Worm (Caenorhabditis elegans): ENCODE data around the gene folt-1.

Gene folt-1

DNA sequence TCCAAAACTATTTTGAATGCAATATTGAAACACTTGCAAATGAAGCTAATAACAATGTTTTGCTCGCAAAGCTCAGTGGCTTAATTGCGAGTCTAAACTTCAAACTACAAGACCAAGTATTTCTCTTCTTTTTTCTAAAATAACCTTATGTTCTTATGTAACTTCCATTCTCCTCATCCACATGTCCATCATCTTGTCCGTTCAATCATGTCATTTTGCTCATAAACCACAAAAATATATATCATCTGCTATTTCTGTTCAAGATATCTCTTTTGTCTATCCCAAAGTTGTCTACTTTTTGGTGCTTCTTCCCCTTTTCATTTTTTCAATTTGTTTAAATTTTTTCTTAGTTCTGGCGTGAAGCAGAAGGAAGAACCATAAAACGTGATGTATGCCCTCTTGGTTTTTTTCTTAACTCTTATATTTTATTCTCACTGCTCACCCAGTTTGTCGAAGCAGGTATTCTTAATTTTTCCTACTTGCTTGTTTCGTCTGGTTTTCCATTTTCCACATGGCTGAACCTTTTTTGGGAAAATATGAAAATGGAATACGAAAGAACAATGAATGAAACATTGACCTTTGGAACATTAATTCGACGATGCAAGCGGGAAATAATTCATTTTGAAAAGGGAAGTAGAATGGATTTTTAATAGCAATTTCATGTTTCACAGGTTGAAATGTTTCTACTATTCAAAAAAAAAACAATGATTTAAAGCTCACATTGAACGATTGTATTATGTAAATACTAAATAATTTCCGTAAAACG, 29.5 kb downstream of the folt-1 start:
- TF ChIP-seq lir-1 (GFP tag; conservative IDR thresholded peaks at IDR 0.05) (no peak), attf-3 (GFP tag; conservative IDR thresholded peaks at IDR 0.05) (no peak), D2030.7 (GFP tag; IDR thresholded peaks at IDR 0.05) (no peak), ceh-40 (GFP tag; IDR thresholded peaks at IDR 0.05) (no peak), xnd-1 (tag; optimal IDR thresholded peaks at IDR 0.05) (no peak), ama-1 (optimal IDR thresholded peaks at IDR 0.05) (no peak), ama-1 (GFP tag; optimal IDR thresholded peaks at IDR 0.05) (no peak)

DNA sequence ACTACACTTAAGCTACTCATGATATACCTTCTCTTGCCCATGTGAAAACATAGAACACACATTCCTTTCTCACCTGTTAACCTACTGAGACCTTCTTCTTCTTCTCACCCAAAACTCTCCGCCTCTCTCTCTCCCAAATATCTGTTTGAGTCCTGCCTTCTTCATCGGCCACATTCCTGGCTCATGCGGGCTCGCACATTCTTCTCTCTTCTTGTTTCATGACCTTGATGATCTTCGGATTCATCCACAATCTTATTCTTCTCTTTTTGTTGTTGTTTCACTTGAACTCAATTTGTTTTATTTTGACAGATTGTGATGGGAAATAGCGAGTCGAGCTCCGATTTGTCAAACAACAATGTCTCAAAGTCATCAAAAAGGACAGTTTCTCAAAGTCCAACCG, 30.6 kb downstream of the folt-1 start, which contains the start of gene T19C4.5:
Gene T19C4.5 (plus strand): TSS at position 308 of the 400 bp plus-strand sequence.
- TF ChIP-seq somi-1 (GFP tag; optimal IDR thresholded peaks at IDR 0.05) (no peak), rcor-1 (GFP tag; IDR thresholded peaks at IDR 0.05) (no peak), egl-18 (GFP tag; IDR thresholded peaks at IDR 0.05) (no peak), T26A5.8 (tag; optimal IDR thresholded peaks at IDR 0.05) (no peak), ceh-100 (GFP tag; IDR thresholded peaks at IDR 0.05) (no peak), ama-1 (optimal IDR thresholded peaks at IDR 0.05) (no peak), ama-1 (GFP tag; optimal IDR thresholded peaks at IDR 0.05) (no peak), F55B11.4 (tag; optimal IDR thresholded peaks at IDR 0.05; ENCODE audit: borderline replicate concordance, insufficient read depth) (no peak), lsl-1 (GFP tag; optimal IDR thresholded peaks at IDR 0.05) (no peak), Y79H2A.3 (GFP tag; conservative IDR thresholded peaks at IDR 0.05) (no peak), aptf-3 (GFP tag; IDR thresholded peaks at IDR 0.05) (no peak), him-1 (tag; optimal IDR thresholded peaks at IDR 0.05) (no peak), unc-130 (GFP tag; optimal IDR thresholded peaks at IDR 0.05) (no peak), sdz-38 (tag; optimal IDR thresholded peaks at IDR 0.05) (no peak), nhr-80 (tag; optimal IDR thresholded peaks at IDR 0.05) (no peak), egl-44 (GFP tag; IDR thresholded peaks at IDR 0.05) (no peak), atf-7 (tag; optimal IDR thresholded peaks at IDR 0.05) (no peak)

ce11 chrV:11172667-11173066, 31.4 kb downstream of the folt-1 start:
- TF ChIP-seq madf-3 (GFP tag; IDR thresholded peaks at IDR 0.05) = no peak
- no peak for TF ChIP-seq T26A5.8 (tag; optimal IDR thresholded peaks at IDR 0.05)
- no peak for TF ChIP-seq K11D2.4 (GFP tag; IDR thresholded peaks at IDR 0.05)
- no peak for TF ChIP-seq ets-4 (GFP tag; optimal IDR thresholded peaks at IDR 0.05)
- TF ChIP-seq madf-8 (GFP tag; conservative IDR thresholded peaks at IDR 0.05) = no peak
- no peak for TF ChIP-seq egrh-3 (GFP tag; IDR thresholded peaks at IDR 0.05)
- TF ChIP-seq snpc-1.3 (tag; optimal IDR thresholded peaks at IDR 0.05; ENCODE audit: insufficient read depth) = no peak
- no peak for TF ChIP-seq snpc-1.1 (tag; optimal IDR thresholded peaks at IDR 0.05; ENCODE audit: insufficient read depth)

ce11 chrV:11174663-11175062, 33.4 kb downstream of the folt-1 start:
- peak; percentile 57 for TF ChIP-seq hmg-20 (GFP tag; IDR thresholded peaks at IDR 0.05)
- TF ChIP-seq chd-7 (tag; optimal IDR thresholded peaks at IDR 0.05) = peak; percentile 53
- peak; percentile 36 for TF ChIP-seq rpc-1 (optimal IDR thresholded peaks at IDR 0.05)
- TF ChIP-seq rpc-1 (tag; optimal IDR thresholded peaks at IDR 0.05) = peak; percentile 60
- no peak for TF ChIP-seq somi-1 (GFP tag; optimal IDR thresholded peaks at IDR 0.05)
- no peak for TF ChIP-seq F49E8.2 (tag; optimal IDR thresholded peaks at IDR 0.05; ENCODE audit: insufficient read depth)
- TF ChIP-seq Y53G8AR.9 (GFP tag; conservative IDR thresholded peaks at IDR 0.05) = 0 out of 2 replicates have a peak, but pooled peaks have one; percentile 30
- peak; percentile 20 for TF ChIP-seq snpc-3.4 (tag; optimal IDR thresholded peaks at IDR 0.05)
- peak; percentile 51; the same call in 1 of the 2 replicates for TF ChIP-seq pbrm-1 (GFP tag; IDR thresholded peaks at IDR 0.05)
- TF ChIP-seq him-1 (tag; optimal IDR thresholded peaks at IDR 0.05) = peak; percentile 69
- peak; percentile 92 for TF ChIP-seq snpc-1.1 (tag; optimal IDR thresholded peaks at IDR 0.05; ENCODE audit: insufficient read depth)
- peak; percentile 76 for TF ChIP-seq snpc-4 (GFP tag; optimal IDR thresholded peaks at IDR 0.05)
- peak; percentile 90 to 98 (median 95) for TF ChIP-seq snpc-4 (tag; optimal IDR thresholded peaks at IDR 0.05)
- no peak for TF ChIP-seq lir-1 (GFP tag; conservative IDR thresholded peaks at IDR 0.05)
- TF ChIP-seq nfyb-1 (GFP tag; IDR thresholded peaks at IDR 0.05) = peak; percentile 51; the same call in 1 of the 2 replicates
- TF ChIP-seq tlf-1 (GFP tag; optimal IDR thresholded peaks at IDR 0.05) = peak; percentile 4
- 0 out of 2 replicates have a peak, but pooled peaks have one; percentile 32 for TF ChIP-seq K11D2.4 (GFP tag; IDR thresholded peaks at IDR 0.05)
- peak; percentile 50; the same call in 1 of the 2 replicates for TF ChIP-seq dox-1 (GFP tag; IDR thresholded peaks at IDR 0.05)
- peak; percentile 93 for TF ChIP-seq tbp1 (GFP tag; optimal IDR thresholded peaks at IDR 0.05)
